Fruit fly (Drosophila melanogaster) whole organism, embryonic: ENCODE data around the gene Ugt37D1.

ENCODE experiments used
- Adf1 ChIP-seq: fragments of 200-800 bp; sonication (Bioruptor generic); IDR thresholded peaks from 2 replicates; pipeline ENCODE4 v1.3.6; 2022; ENCODE audit warnings: missing biosample characterization, missing genetic modification characterization
- CG11560 ChIP-seq: fragments of 200-800 bp; sonication (Bioruptor generic); IDR thresholded peaks from 3 replicates; pipeline ENCODE4 v1.3.6; 2022; ENCODE audit warnings: missing biosample characterization, missing genetic modification characterization
- CG11696 ChIP-seq: fragments of 200-800 bp; sonication (Bioruptor generic); IDR thresholded peaks from 2 replicates; pipeline ENCODE4 v1.3.6; 2022; ENCODE audit warnings: missing biosample characterization, missing genetic modification characterization
- CG12391 ChIP-seq: fragments of 200-800 bp; sonication (Bioruptor generic); optimal IDR thresholded peaks from 3 replicates; lab custom pipeline; 2018; ENCODE audit warnings: missing biosample characterization, mild to moderate bottlenecking, missing genetic modification characterization, moderate library complexity
- CG13296 ChIP-seq: fragments of 200-800 bp; sonication (Bioruptor generic); optimal IDR thresholded peaks from 3 replicates; lab custom pipeline; 2018; ENCODE audit warnings: missing biosample characterization, mild to moderate bottlenecking, missing genetic modification characterization
- CG14860 ChIP-seq: fragments of 200-800 bp; sonication (Bioruptor generic); IDR thresholded peaks from 3 replicates; pipeline ENCODE4 v1.3.6; 2022; ENCODE audit warnings: missing biosample characterization, missing genetic modification characterization; ENCODE audit not compliant: partially characterized antibody
- CG15479 ChIP-seq: fragments of 200-800 bp; sonication (Bioruptor generic); optimal IDR thresholded peaks from 3 replicates; lab custom pipeline; 2019; ENCODE audit warnings: missing biosample characterization, mild to moderate bottlenecking, missing genetic modification characterization, moderate library complexity
- CG1792 ChIP-seq: fragments of 200-800 bp; sonication (Bioruptor generic); optimal IDR thresholded peaks from 2 replicates; lab custom pipeline; 2016; ENCODE audit warnings: missing biosample characterization, missing genetic modification characterization
- CG18599 ChIP-seq: fragments of 200-800 bp; sonication (Bioruptor generic); optimal IDR thresholded peaks from 3 replicates; lab custom pipeline; 2017; ENCODE audit warnings: missing biosample characterization, missing genetic modification characterization, mild to moderate bottlenecking, moderate library complexity, missing genetic modification reagents
- CG2678 ChIP-seq: fragments of 200-800 bp; sonication (Bioruptor generic); optimal IDR thresholded peaks from 3 replicates; lab custom pipeline; 2019; ENCODE audit warnings: missing biosample characterization, mild to moderate bottlenecking, missing genetic modification characterization, moderate library complexity
- CG30431 ChIP-seq: fragments of 200-800 bp; sonication (Bioruptor generic); optimal IDR thresholded peaks from 2 replicates; lab custom pipeline; 2017; ENCODE audit warnings: missing biosample characterization, missing genetic modification characterization
- CG31388 ChIP-seq: fragments of 200-800 bp; sonication (Bioruptor generic); optimal IDR thresholded peaks from 2 replicates; lab custom pipeline; 2016; ENCODE audit warnings: missing biosample characterization, missing genetic modification characterization
- CG34376 ChIP-seq: fragments of 200-800 bp; sonication (Bioruptor generic); optimal IDR thresholded peaks from 2 replicates; lab custom pipeline; 2018; ENCODE audit warnings: missing biosample characterization, mild to moderate bottlenecking, missing genetic modification characterization
- CG4328 ChIP-seq: fragments of 200-800 bp; sonication (Bioruptor generic); optimal IDR thresholded peaks from 3 replicates; lab custom pipeline; 2017; ENCODE audit warnings: missing biosample characterization, missing genetic modification reagents, missing genetic modification characterization
- CG6813 ChIP-seq: fragments of 200-800 bp; sonication (Bioruptor generic); optimal IDR thresholded peaks from 2 replicates; lab custom pipeline; 2017; ENCODE audit warnings: missing biosample characterization, missing genetic modification characterization, mild to moderate bottlenecking, moderate library complexity, missing genetic modification reagents
- CG7271 ChIP-seq: fragments of 200-800 bp; sonication (Bioruptor generic); optimal IDR thresholded peaks from 2 replicates; lab custom pipeline; 2018; ENCODE audit warnings: missing biosample characterization, mild to moderate bottlenecking, missing genetic modification characterization, moderate library complexity
- CG7556 ChIP-seq: fragments of 200-800 bp; sonication (Bioruptor generic); optimal IDR thresholded peaks from 2 replicates; lab custom pipeline; 2017; ENCODE audit warnings: missing biosample characterization, mild to moderate bottlenecking, missing genetic modification characterization
- CG8944 ChIP-seq: fragments of 200-800 bp; sonication (Bioruptor generic); optimal IDR thresholded peaks from 3 replicates; lab custom pipeline; 2016; ENCODE audit warnings: missing biosample characterization, missing genetic modification characterization
- CG9727 ChIP-seq: fragments of 200-800 bp; sonication (Bioruptor generic); optimal IDR thresholded peaks from 3 replicates; lab custom pipeline; 2017; ENCODE audit warnings: missing biosample characterization, mild to moderate bottlenecking, missing genetic modification characterization
- CG9876 ChIP-seq: fragments of 200-800 bp; sonication (Bioruptor generic); optimal IDR thresholded peaks from 2 replicates; lab custom pipeline; 2016; ENCODE audit warnings: missing biosample characterization, missing genetic modification characterization
- CG9932 ChIP-seq: fragments of 200-800 bp; sonication (Bioruptor generic); IDR thresholded peaks from 2 replicates; pipeline ENCODE4 v1.3.6; 2022; ENCODE audit warnings: missing biosample characterization, missing genetic modification characterization
- D19A ChIP-seq: fragments of 200-800 bp; optimal IDR thresholded peaks from 3 replicates; lab custom pipeline; 2019; ENCODE audit warnings: missing biosample characterization, mild to moderate bottlenecking, missing genetic modification characterization, moderate library complexity
- D19B ChIP-seq: fragments of 200-800 bp; sonication (Bioruptor generic); optimal IDR thresholded peaks from 2 replicates; lab custom pipeline; 2017; ENCODE audit warnings: missing biosample characterization, mild to moderate bottlenecking, missing genetic modification characterization
- Dbx ChIP-seq: fragments of 200-800 bp; sonication (Bioruptor generic); IDR thresholded peaks from 3 replicates; pipeline ENCODE4 v1.3.6; 2022; ENCODE audit warnings: missing biosample characterization, missing genetic modification characterization
- Dip3 ChIP-seq: fragments of 200-800 bp; sonication (Bioruptor generic); optimal IDR thresholded peaks from 3 replicates; lab custom pipeline; 2016; ENCODE audit warnings: missing biosample characterization, missing genetic modification characterization
- E2f1 ChIP-seq: fragments of 200-800 bp; sonication (Bioruptor generic); IDR thresholded peaks from 2 replicates; pipeline ENCODE4 v1.3.6; 2022; ENCODE audit warnings: missing biosample characterization, missing genetic modification characterization
- Ets65A ChIP-seq: fragments of 200-800 bp; sonication (Bioruptor generic); peaks from one replicate; lab custom pipeline; 2016; ENCODE audit warnings: missing biosample characterization, missing genetic modification characterization
- H15 ChIP-seq: fragments of 200-800 bp; sonication (Bioruptor generic); IDR thresholded peaks from 3 replicates; pipeline ENCODE4 v1.3.6; 2022; ENCODE audit warnings: missing biosample characterization, missing genetic modification characterization
- Hey ChIP-seq: fragments of 200-800 bp; sonication (Bioruptor generic); optimal IDR thresholded peaks from 3 replicates; lab custom pipeline; 2018; ENCODE audit warnings: missing biosample characterization, mild to moderate bottlenecking, missing genetic modification characterization
- Hr78 ChIP-seq, 2 experiments: fragments of 200-800 bp in 1 of 2; fragments of >200 bp in 1 of 2; sonication (Bioruptor generic) in 1 of 2; optimal IDR thresholded peaks; 2 replicates each; lab custom pipeline; 2017 to 2019; ENCODE audit warnings: missing biosample characterization in 2 of 2, missing genetic modification characterization in 2 of 2, mild to moderate bottlenecking in 1 of 2, moderate library complexity in 1 of 2
- Oaz ChIP-seq: fragments of 200-800 bp; sonication (Bioruptor generic); IDR thresholded peaks from 2 replicates; pipeline ENCODE4 v1.3.6; 2022; ENCODE audit warnings: missing biosample characterization, missing genetic modification characterization
- Oli ChIP-seq: fragments of 200-800 bp; sonication (Bioruptor generic); optimal IDR thresholded peaks from 2 replicates; lab custom pipeline; 2018; ENCODE audit warnings: missing biosample characterization, mild to moderate bottlenecking, missing genetic modification characterization, moderate library complexity
- Pdp1 ChIP-seq, 2 experiments: fragments of 200-800 bp; sonication (Bioruptor generic); optimal IDR thresholded peaks; 3 replicates each; lab custom pipeline; 2016; ENCODE audit warnings: missing biosample characterization in 2 of 2, missing genetic modification characterization in 2 of 2, mild to moderate bottlenecking in 1 of 2, moderate library complexity in 1 of 2
- Ptx1 ChIP-seq: fragments of 200-800 bp; sonication (Bioruptor generic); IDR thresholded peaks from 2 replicates; pipeline ENCODE4 v1.3.6; 2022; ENCODE audit warnings: missing biosample characterization, missing genetic modification characterization
- corto ChIP-seq: fragments of 200-800 bp; sonication (Bioruptor generic); optimal IDR thresholded peaks from 2 replicates; lab custom pipeline; 2016; ENCODE audit warnings: missing biosample characterization, mild to moderate bottlenecking, missing genetic modification characterization, moderate library complexity
- croc ChIP-seq: fragments of 200-800 bp; sonication (Bioruptor generic); conservative IDR thresholded peaks from 3 replicates; pipeline ENCODE4 v1.3.6; 2022; ENCODE audit warnings: missing biosample characterization, missing genetic modification characterization
- cwo ChIP-seq: fragments of 200-800 bp; sonication (Bioruptor generic); optimal IDR thresholded peaks from 3 replicates; lab custom pipeline; 2017; ENCODE audit warnings: missing biosample characterization, missing genetic modification characterization, mild to moderate bottlenecking, moderate library complexity, missing genetic modification reagents
- dati ChIP-seq: fragments of 200-800 bp; sonication (Bioruptor generic); IDR thresholded peaks from 2 replicates; pipeline ENCODE4 v1.3.6; 2022; ENCODE audit warnings: missing biosample characterization, missing genetic modification characterization
- eyg ChIP-seq: fragments of 200-800 bp; sonication (Bioruptor generic); optimal IDR thresholded peaks from 3 replicates; lab custom pipeline; 2016; ENCODE audit warnings: missing biosample characterization, missing genetic modification characterization
- fru ChIP-seq: fragments of >200 bp; optimal IDR thresholded peaks from 2 replicates; lab custom pipeline; 2017
- gfzf ChIP-seq: fragments of 200-800 bp; sonication (Bioruptor generic); optimal IDR thresholded peaks from 2 replicates; lab custom pipeline; 2016; ENCODE audit warnings: missing biosample characterization, mild to moderate bottlenecking, missing genetic modification characterization, moderate library complexity
- grn ChIP-seq: fragments of 200-800 bp; sonication (Bioruptor generic); optimal IDR thresholded peaks from 3 replicates; lab custom pipeline; 2017; ENCODE audit warnings: missing biosample characterization, missing genetic modification characterization
- mirr ChIP-seq: fragments of 200-800 bp; sonication (Bioruptor generic); optimal IDR thresholded peaks from 3 replicates; lab custom pipeline; 2018; ENCODE audit warnings: missing biosample characterization, mild to moderate bottlenecking, missing genetic modification characterization
- pros ChIP-seq: fragments of 200-800 bp; sonication (Bioruptor generic); optimal IDR thresholded peaks from 3 replicates; lab custom pipeline; 2019; ENCODE audit warnings: missing biosample characterization, mild to moderate bottlenecking, missing genetic modification characterization, moderate library complexity
- sd ChIP-seq: fragments of 200-800 bp; sonication (Bioruptor generic); optimal IDR thresholded peaks from 3 replicates; lab custom pipeline; 2018; ENCODE audit warnings: missing biosample characterization, mild to moderate bottlenecking, missing genetic modification characterization, moderate library complexity
- sens-2 ChIP-seq: fragments of 200-800 bp; sonication (Bioruptor generic); IDR thresholded peaks from 2 replicates; pipeline ENCODE4 v1.3.6; 2022; ENCODE audit warnings: missing biosample characterization, missing genetic modification characterization
- sob ChIP-seq: fragments of 200-800 bp; sonication (Bioruptor generic); IDR thresholded peaks from 2 replicates; pipeline ENCODE4 v1.3.6; 2022; ENCODE audit warnings: missing biosample characterization, missing genetic modification characterization
- ssp ChIP-seq: fragments of 200-800 bp; sonication (Bioruptor generic); IDR thresholded peaks from 2 replicates; pipeline ENCODE4 v1.3.6; 2022; ENCODE audit warnings: missing biosample characterization, missing genetic modification characterization
- sug ChIP-seq: fragments of 200-800 bp; optimal IDR thresholded peaks from 2 replicates; lab custom pipeline; 2019; ENCODE audit warnings: missing biosample characterization, mild to moderate bottlenecking, missing genetic modification characterization, moderate library complexity
- tna ChIP-seq: fragments of 200-800 bp; sonication (Bioruptor generic); IDR thresholded peaks from 2 replicates; pipeline ENCODE4 v1.3.6; 2022; ENCODE audit warnings: missing biosample characterization, missing genetic modification characterization; ENCODE audit not compliant: partially characterized antibody
- twi ChIP-seq: fragments of 200-800 bp; optimal IDR thresholded peaks from 2 replicates; lab custom pipeline; 2019; ENCODE audit warnings: missing biosample characterization, mild to moderate bottlenecking, missing genetic modification characterization, moderate library complexity

Gene Ugt37D1

DNA sequence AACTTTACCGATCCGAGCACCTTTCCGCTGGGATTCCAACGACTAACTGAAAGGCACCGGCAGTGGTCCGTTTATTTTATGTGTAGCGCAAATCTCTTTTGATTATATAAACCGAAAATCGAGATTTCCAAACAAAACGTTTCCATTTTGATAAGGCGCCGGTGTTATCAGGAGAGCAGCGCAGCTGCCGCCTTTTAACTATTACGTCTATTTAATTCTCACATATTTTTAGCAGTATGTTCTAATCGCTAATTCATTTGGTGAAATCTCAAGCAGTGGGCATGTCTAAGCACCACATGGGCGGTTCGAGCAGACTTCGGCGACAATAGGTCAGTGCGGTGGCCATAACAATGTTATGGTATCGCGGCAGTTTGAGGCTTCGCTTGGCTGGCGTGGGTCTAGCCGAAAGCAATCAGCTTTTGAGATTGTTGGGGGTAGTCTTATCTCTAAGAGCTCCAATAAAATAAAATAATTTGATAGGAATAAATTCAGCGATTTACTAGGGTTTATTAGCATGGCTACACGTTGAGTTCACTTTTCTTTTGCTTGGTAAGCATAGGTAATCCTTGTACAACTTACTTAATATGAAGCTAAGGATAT is 8.1 kb upstream of the Ugt37D1 start, which contains the start of gene Cyt-b5-r (continued):
- no peak for TF ChIP-seq CG1792 (GFP tag; lab: Kevin White, UChicago)
- TF ChIP-seq CG18599 (GFP tag; lab: Kevin White, UChicago), result peak; percentile 2
- TF ChIP-seq corto (GFP tag; lab: Kevin White, UChicago), result no peak
- no peak for TF ChIP-seq D19B (GFP tag; lab: Kevin White, UChicago)
- TF ChIP-seq sug (tag; lab: Kevin White, UChicago), result peak; percentile 100
- TF ChIP-seq Ptx1 (GFP tag; lab: Robert Waterston, UW), result no peak
- TF ChIP-seq gfzf (GFP tag; lab: Kevin White, UChicago), result no peak
- no peak for TF ChIP-seq CG4328 (GFP tag; lab: Kevin White, UChicago)
- TF ChIP-seq cwo (GFP tag; lab: Kevin White, UChicago), result peak; percentile 83
- TF ChIP-seq CG7556 (GFP tag; lab: Kevin White, UChicago), result no peak
- no peak for TF ChIP-seq dati (GFP tag; lab: Robert Waterston, UW)
- peak; percentile 96 for TF ChIP-seq CG34376 (GFP tag; lab: Kevin White, UChicago)
- no peak for TF ChIP-seq CG11696 (GFP tag; lab: Robert Waterston, UW)
- no peak for TF ChIP-seq CG31388 (GFP tag; lab: Kevin White, UChicago)
- TF ChIP-seq mirr (GFP tag; lab: Kevin White, UChicago), result peak; percentile 91
- no peak for TF ChIP-seq H15 (GFP tag; lab: Robert Waterston, UW)
- TF ChIP-seq CG9876 (GFP tag; lab: Kevin White, UChicago), result no peak
- no peak for TF ChIP-seq CG9727 (GFP tag; lab: Kevin White, UChicago)
- TF ChIP-seq CG11560 (tag; lab: Robert Waterston, UW), result no peak
- no peak for TF ChIP-seq Oaz
- TF ChIP-seq CG14860, result no peak
- TF ChIP-seq CG6813 (GFP tag; lab: Kevin White, UChicago), result no peak
- TF ChIP-seq Oli (tag; lab: Kevin White, UChicago), result no peak
- no peak for TF ChIP-seq fru (lab: Kevin White, UChicago)
- TF ChIP-seq ssp (GFP tag; lab: Robert Waterston, UW), result no peak
- TF ChIP-seq tna (GFP tag; lab: Robert Waterston, UW), result no peak
- TF ChIP-seq Hey (tag; lab: Kevin White, UChicago), result peak; percentile 27
- peak; percentile 58 for TF ChIP-seq sd (tag; lab: Kevin White, UChicago)
- TF ChIP-seq Hr78 (GFP tag; optimal IDR thresholded peaks at IDR 0.05; lab: Kevin White, UChicago), result peak in 1 of 2 experiments; percentile 56
- TF ChIP-seq CG7271 (tag; lab: Kevin White, UChicago), result no peak
- no peak for TF ChIP-seq E2f1 (GFP tag; lab: Robert Waterston, UW)
- TF ChIP-seq sens-2 (GFP tag; lab: Robert Waterston, UW), result 0 out of 2 replicates have a peak, but pooled peaks have one; percentile 6
- no peak for TF ChIP-seq sob (GFP tag; lab: Robert Waterston, UW)
- TF ChIP-seq CG12391, result no peak
- no peak for TF ChIP-seq Dip3 (GFP tag; lab: Kevin White, UChicago)
- no peak for TF ChIP-seq croc
- TF ChIP-seq CG8944 (GFP tag; lab: Kevin White, UChicago), result no peak
- TF ChIP-seq eyg (GFP tag; lab: Kevin White, UChicago), result no peak
- TF ChIP-seq CG15479 (GFP tag; lab: Kevin White, UChicago), result no peak
- TF ChIP-seq pros (GFP tag; lab: Kevin White, UChicago), result no peak
- TF ChIP-seq Ets65A (GFP tag; lab: Kevin White, UChicago), result peak; percentile 66
- TF ChIP-seq D19A (tag; lab: Kevin White, UChicago), result no peak
- TF ChIP-seq CG9932 (GFP tag; lab: Robert Waterston, UW), result no peak
- TF ChIP-seq grn, result peak; percentile 62
- TF ChIP-seq twi (tag; lab: Kevin White, UChicago), result no peak
- no peak for TF ChIP-seq CG30431 (GFP tag; lab: Kevin White, UChicago)
- TF ChIP-seq Dbx, result no peak
- no peak for TF ChIP-seq CG13296 (GFP tag; lab: Kevin White, UChicago)
- TF ChIP-seq CG2678 (tag; lab: Kevin White, UChicago), result peak; percentile 31
- peak; percentile 77 for TF ChIP-seq Adf1 (GFP tag; lab: Robert Waterston, UW)
- TF ChIP-seq Pdp1 (GFP tag; optimal IDR thresholded peaks at IDR 0.05; lab: Kevin White, UChicago), result peak in 1 of 2 experiments; percentile 98
